Worm (Caenorhabditis elegans): ENCODE data around the gene eol-1.

DNA sequence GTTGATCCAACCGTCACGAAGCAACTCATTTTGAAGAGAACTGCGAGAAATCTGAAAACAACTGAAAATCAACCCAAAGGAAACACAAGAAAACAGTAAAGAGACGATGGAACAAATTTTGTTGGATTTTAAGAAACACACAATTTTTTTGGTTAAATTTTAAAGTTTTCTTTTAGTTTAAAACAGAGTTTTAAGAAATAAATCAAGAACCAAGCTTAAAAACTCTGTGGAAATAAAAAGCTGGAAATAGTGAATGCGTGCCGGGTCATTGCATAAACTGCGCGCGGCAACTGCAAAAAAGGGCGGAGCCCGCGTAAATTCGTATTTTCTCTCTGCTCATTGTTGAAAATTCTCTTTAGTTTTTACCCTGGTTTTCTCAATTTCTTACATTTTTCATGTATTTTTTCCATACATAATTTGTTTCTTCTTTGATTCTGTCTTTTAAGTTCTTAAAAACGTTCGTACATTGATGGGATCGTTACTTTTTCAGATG, 18.7 kb downstream of the eol-1 start, which contains the start of the genes algn-13 and R10D12.13:
- TF ChIP-seq W03F9.2 (tag; optimal IDR thresholded peaks at IDR 0.05) (peak; percentile 78), him-1 (tag; optimal IDR thresholded peaks at IDR 0.05) (no peak), dao-5 (tag; optimal IDR thresholded peaks at IDR 0.05) (no peak)

Data from whole organism, L4/young adult.